Worm (Caenorhabditis elegans): Measurements from ENCODE around the gene tag-196.

Gene tag-196

ce11 chrV:8594105-8594964 is at the start of gene tag-196:
Gene tag-196 (plus strand): TSS chrV:8594914.
- TF ChIP-seq ztf-23 (GFP tag; IDR thresholded peaks at IDR 0.05) (no peak), ztf-29 (GFP tag; IDR thresholded peaks at IDR 0.05) (no peak), cog-1 (tag; optimal IDR thresholded peaks at IDR 0.05) (no peak), flt-1 (GFP tag; IDR thresholded peaks at IDR 0.05) (peak; percentile 43; the same call in 1 of the 2 replicates), tab-1 (GFP tag; IDR thresholded peaks at IDR 0.05) (no peak)

ce11 chrV:8545531-8546224 is 49.0 kb upstream of the tag-196 start, which contains the start of the genes slc-17.8 and asns-1:
Gene slc-17.8 (minus strand): TSS chrV:8545581.
Gene asns-1 (plus strand): TSS chrV:8546174.
- TF ChIP-seq ztf-23 (GFP tag; IDR thresholded peaks at IDR 0.05), result no peak
- no peak for TF ChIP-seq klf-2 (GFP tag; conservative IDR thresholded peaks at IDR 0.05)
- no peak for TF ChIP-seq flt-1 (GFP tag; IDR thresholded peaks at IDR 0.05)
- TF ChIP-seq cog-1 (tag; optimal IDR thresholded peaks at IDR 0.05), result no peak
- no peak for TF ChIP-seq med-1 (GFP tag; optimal IDR thresholded peaks at IDR 0.05; ENCODE audit: insufficient read depth)
- no peak for TF ChIP-seq tab-1 (GFP tag; IDR thresholded peaks at IDR 0.05)
- TF ChIP-seq ztf-29 (GFP tag; IDR thresholded peaks at IDR 0.05), result no peak
- no peak for TF ChIP-seq ref-1 (GFP tag; conservative IDR thresholded peaks at IDR 0.05)
- no peak for TF ChIP-seq T22C8.4 (GFP tag; IDR thresholded peaks at IDR 0.05)

ce11 chrV:8548989-8549388 is 45.7 kb upstream of the tag-196 start, which contains the start of gene stdh-4:
Gene stdh-4 (plus strand): TSS chrV:8549289.
- TF ChIP-seq ref-1 (GFP tag; conservative IDR thresholded peaks at IDR 0.05), result no peak
- TF ChIP-seq med-1 (GFP tag; optimal IDR thresholded peaks at IDR 0.05; ENCODE audit: insufficient read depth), result no peak
- TF ChIP-seq cog-1 (tag; optimal IDR thresholded peaks at IDR 0.05), result no peak
- no peak for TF ChIP-seq flt-1 (GFP tag; IDR thresholded peaks at IDR 0.05)
- TF ChIP-seq T22C8.4 (GFP tag; IDR thresholded peaks at IDR 0.05), result no peak
- TF ChIP-seq klf-2 (GFP tag; conservative IDR thresholded peaks at IDR 0.05), result no peak
- no peak for TF ChIP-seq ztf-23 (GFP tag; IDR thresholded peaks at IDR 0.05)
- no peak for TF ChIP-seq ztf-29 (GFP tag; IDR thresholded peaks at IDR 0.05)
- TF ChIP-seq tab-1 (GFP tag; IDR thresholded peaks at IDR 0.05), result no peak

- TF ChIP-seq tab-1 (GFP tag; IDR thresholded peaks at IDR 0.05) (no peak), ztf-23 (GFP tag; IDR thresholded peaks at IDR 0.05) (0 out of 2 replicates have a peak, but pooled peaks have one; percentile 34)
These were observed 42.3 kb upstream of the tag-196 start, which contains the start of gene acr-15 for ce11 chrV:8552460-8552859. Gene acr-15 (plus strand): TSS chrV:8552695.

- TF ChIP-seq cog-1 (tag; optimal IDR thresholded peaks at IDR 0.05) (no peak), med-1 (GFP tag; optimal IDR thresholded peaks at IDR 0.05; ENCODE audit: insufficient read depth) (no peak), ref-1 (GFP tag; conservative IDR thresholded peaks at IDR 0.05) (no peak), ztf-23 (GFP tag; IDR thresholded peaks at IDR 0.05) (no peak), tab-1 (GFP tag; IDR thresholded peaks at IDR 0.05) (no peak), T22C8.4 (GFP tag; IDR thresholded peaks at IDR 0.05) (no peak), klf-2 (GFP tag; conservative IDR thresholded peaks at IDR 0.05) (no peak), ztf-29 (GFP tag; IDR thresholded peaks at IDR 0.05) (no peak), flt-1 (GFP tag; IDR thresholded peaks at IDR 0.05) (no peak)
These were observed 38.8 kb upstream of the tag-196 start for ce11 chrV:8555955-8556354.

- TF ChIP-seq ref-1 (GFP tag; conservative IDR thresholded peaks at IDR 0.05), result no peak
- TF ChIP-seq flt-1 (GFP tag; IDR thresholded peaks at IDR 0.05), result no peak
- TF ChIP-seq T22C8.4 (GFP tag; IDR thresholded peaks at IDR 0.05), result no peak
- no peak for TF ChIP-seq med-1 (GFP tag; optimal IDR thresholded peaks at IDR 0.05; ENCODE audit: insufficient read depth)
- no peak for TF ChIP-seq ztf-29 (GFP tag; IDR thresholded peaks at IDR 0.05)
- no peak for TF ChIP-seq cog-1 (tag; optimal IDR thresholded peaks at IDR 0.05)
- TF ChIP-seq klf-2 (GFP tag; conservative IDR thresholded peaks at IDR 0.05), result no peak
- TF ChIP-seq ztf-23 (GFP tag; IDR thresholded peaks at IDR 0.05), result no peak
- TF ChIP-seq tab-1 (GFP tag; IDR thresholded peaks at IDR 0.05), result no peak
These were observed 33.8 kb upstream of the tag-196 start, which contains the start of gene acr-16 for ce11 chrV:8560916-8561315. Gene acr-16 (plus strand): TSS chrV:8561216.

- TF ChIP-seq tab-1 (GFP tag; IDR thresholded peaks at IDR 0.05) (no peak), cog-1 (tag; optimal IDR thresholded peaks at IDR 0.05) (no peak), T22C8.4 (GFP tag; IDR thresholded peaks at IDR 0.05) (no peak), klf-2 (GFP tag; conservative IDR thresholded peaks at IDR 0.05) (no peak), med-1 (GFP tag; optimal IDR thresholded peaks at IDR 0.05; ENCODE audit: insufficient read depth) (no peak), ztf-29 (GFP tag; IDR thresholded peaks at IDR 0.05) (no peak), ztf-23 (GFP tag; IDR thresholded peaks at IDR 0.05) (no peak), ref-1 (GFP tag; conservative IDR thresholded peaks at IDR 0.05) (no peak), flt-1 (GFP tag; IDR thresholded peaks at IDR 0.05) (no peak)
These were observed 29.6 kb upstream of the tag-196 start, which contains the start of gene F25G6.8 for ce11 chrV:8565075-8565474. Gene F25G6.8 (minus strand): TSS chrV:8565175.

- TF ChIP-seq T22C8.4 (GFP tag; IDR thresholded peaks at IDR 0.05) (no peak), cog-1 (tag; optimal IDR thresholded peaks at IDR 0.05) (no peak), flt-1 (GFP tag; IDR thresholded peaks at IDR 0.05) (no peak), tab-1 (GFP tag; IDR thresholded peaks at IDR 0.05) (no peak), ztf-23 (GFP tag; IDR thresholded peaks at IDR 0.05) (no peak), klf-2 (GFP tag; conservative IDR thresholded peaks at IDR 0.05) (no peak), med-1 (GFP tag; optimal IDR thresholded peaks at IDR 0.05; ENCODE audit: insufficient read depth) (no peak), ztf-29 (GFP tag; IDR thresholded peaks at IDR 0.05) (no peak), ref-1 (GFP tag; conservative IDR thresholded peaks at IDR 0.05) (no peak)
These were observed 25.5 kb upstream of the tag-196 start for ce11 chrV:8569172-8569571.

ce11 chrV:8569841-8570361 is 24.8 kb upstream of the tag-196 start, which contains the start of the genes F25G6.9 and symk-1:
Gene F25G6.9 (minus strand): TSS chrV:8570000.
Gene symk-1 (plus strand): TSS chrV:8570311.
- no peak for TF ChIP-seq tab-1 (GFP tag; IDR thresholded peaks at IDR 0.05)
- TF ChIP-seq ztf-29 (GFP tag; IDR thresholded peaks at IDR 0.05), result no peak
- TF ChIP-seq klf-2 (GFP tag; conservative IDR thresholded peaks at IDR 0.05), result no peak
- TF ChIP-seq flt-1 (GFP tag; IDR thresholded peaks at IDR 0.05), result no peak
- no peak for TF ChIP-seq cog-1 (tag; optimal IDR thresholded peaks at IDR 0.05)
- TF ChIP-seq ztf-23 (GFP tag; IDR thresholded peaks at IDR 0.05), result no peak
- TF ChIP-seq ref-1 (GFP tag; conservative IDR thresholded peaks at IDR 0.05), result no peak
- TF ChIP-seq T22C8.4 (GFP tag; IDR thresholded peaks at IDR 0.05), result no peak
- no peak for TF ChIP-seq med-1 (GFP tag; optimal IDR thresholded peaks at IDR 0.05; ENCODE audit: insufficient read depth)

Data from whole organism, midembryonic.